Worm (Caenorhabditis elegans): ENCODE measurements around the gene clk-2.

ce11 chrIII:7497782-7498266 lies 20.5 kb downstream of the clk-2 start, which contains the start of gene cgh-1:
- no peak for TF ChIP-seq nhr-48 (tag; optimal IDR thresholded peaks at IDR 0.05)
- TF ChIP-seq unc-130 (GFP tag; optimal IDR thresholded peaks at IDR 0.05) = no peak
- TF ChIP-seq nhr-111 (GFP tag; optimal IDR thresholded peaks at IDR 0.05) = no peak
- TF ChIP-seq ces-1 (GFP tag; optimal IDR thresholded peaks at IDR 0.05) = no peak
- TF ChIP-seq ama-1 (optimal IDR thresholded peaks at IDR 0.05) = no peak
- no peak for TF ChIP-seq sdz-12 (GFP tag; optimal IDR thresholded peaks at IDR 0.05)
- TF ChIP-seq ceh-20 (GFP tag; IDR thresholded peaks at IDR 0.05) = no peak

Data from whole organism, L4 larva.